Worm (Caenorhabditis elegans) whole organism, early embryonic: ENCODE results near the gene nhr-179.

ENCODE experiments used
- aly-1 ChIP-seq: sonication (generic microtip); optimal IDR thresholded peaks from 2 replicates; lab custom pipeline; 2016; ENCODE audit warnings: missing genetic modification characterization, missing compliant biosample characterization
- ama-1 ChIP-seq: fragments of 150-350 bp; optimal IDR thresholded peaks from 2 replicates; lab custom pipeline; 2014
- hnd-1 ChIP-seq: sonication (generic microtip); optimal IDR thresholded peaks from 2 replicates; lab custom pipeline; 2016; ENCODE audit warnings: missing genetic modification characterization, missing compliant biosample characterization

- TF ChIP-seq hnd-1 (tag; lab: Kevin White, UChicago) (no peak), ama-1 (lab: Kevin White, UChicago) (no peak), aly-1 (tag; lab: Kevin White, UChicago) (no peak)
Measured at ce11 chrV:1627269-1627668, 8.6 kb upstream of the nhr-179 start.
